Worm (Caenorhabditis elegans) whole organism, dauer: Measurements from ENCODE around the gene Y75B8A.28.

Experiments used
- unc-62 ChIP-seq: sonication (generic microtip); optimal IDR thresholded peaks from 2 replicates; lab custom pipeline; 2017; ENCODE audit warnings: missing biosample characterization, missing genetic modification reagents, missing genetic modification characterization

Gene Y75B8A.28

ce11 chrIII:12372080-12373065 is 53.5 kb downstream of the Y75B8A.28 start:
- no peak for TF ChIP-seq unc-62 (GFP tag; lab: Kevin White, UChicago)

- TF ChIP-seq unc-62 (GFP tag; lab: Kevin White, UChicago), result no peak
These were observed 54.4 kb downstream of the Y75B8A.28 start for ce11 chrIII:12373306-12373705.
